Fruit fly (Drosophila melanogaster): ENCODE data around the gene CG7800.

Gene CG7800

DNA sequence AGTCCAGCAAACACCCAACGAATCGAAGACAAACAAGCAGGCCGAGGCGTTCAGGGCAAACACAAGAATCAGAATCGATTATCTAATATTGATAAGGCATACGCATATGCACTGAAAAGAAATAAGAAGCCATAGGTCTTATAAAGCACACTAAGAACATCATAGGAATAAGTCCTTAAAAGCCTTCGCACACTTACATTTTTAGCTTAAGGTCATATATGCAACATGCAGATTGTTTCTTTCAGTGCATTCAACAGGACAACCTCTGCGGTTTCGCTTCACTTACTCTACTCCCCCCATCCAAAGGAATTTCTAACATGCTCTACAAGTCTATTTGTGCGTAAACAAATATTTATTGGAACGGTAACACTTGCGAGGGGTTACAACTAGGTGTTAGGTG is 5.2 kb upstream of the CG7800 start (continued):
- TF ChIP-seq CG6854 (GFP tag; optimal IDR thresholded peaks at IDR 0.05) (no peak), Fer1 (GFP tag; optimal IDR thresholded peaks at IDR 0.05) (no peak), chinmo (GFP tag; IDR thresholded peaks at IDR 0.05; ENCODE audit: partially characterized antibody) (no peak), tll (GFP tag; optimal IDR thresholded peaks at IDR 0.05) (peak in 1 of 2 experiments; percentile 66), CG13296 (GFP tag; optimal IDR thresholded peaks at IDR 0.05) (no peak), CG11560 (tag; IDR thresholded peaks at IDR 0.05) (no peak), CG14710 (tag; optimal IDR thresholded peaks at IDR 0.05) (peak; percentile 73), CG12744 (GFP tag; optimal IDR thresholded peaks at IDR 0.05) (no peak), CG9797 (GFP tag; optimal IDR thresholded peaks at IDR 0.05) (no peak), Mes4 (GFP tag; optimal IDR thresholded peaks at IDR 0.05) (peak; percentile 62), mld (GFP tag; IDR thresholded peaks at IDR 0.05; ENCODE audit: partially characterized antibody) (no peak), sens (GFP tag) (peak; percentile 96), CG9609 (GFP tag; optimal IDR thresholded peaks at IDR 0.05) (peak; percentile 38), ara (GFP tag; IDR thresholded peaks at IDR 0.05) (peak; percentile 88), abd-A (tag; optimal IDR thresholded peaks at IDR 0.05) (no peak), CG10209 (GFP tag; optimal IDR thresholded peaks at IDR 0.05) (peak; percentile 74), CG16863 (GFP tag; optimal IDR thresholded peaks at IDR 0.05) (peak; percentile 70), H15 (GFP tag; IDR thresholded peaks at IDR 0.05) (peak; percentile 28; the same call in 1 of the 3 replicates), CoRest (tag; optimal IDR thresholded peaks at IDR 0.05) (peak; percentile 70), h (optimal IDR thresholded peaks at IDR 0.05) (no peak), slp2 (GFP tag; optimal IDR thresholded peaks at IDR 0.05) (peak; percentile 41), Doc2 (GFP tag; IDR thresholded peaks at IDR 0.05) (no peak), CG10979 (tag; optimal IDR thresholded peaks at IDR 0.05) (peak; percentile 79), CG4424 (GFP tag; optimal IDR thresholded peaks at IDR 0.05) (peak; percentile 51), pan (optimal IDR thresholded peaks at IDR 0.05) (no peak), pan (GFP tag; optimal IDR thresholded peaks at IDR 0.05 in 1 of 2, IDR thresholded peaks at IDR 0.05 in 1 of 2) (peak in 1 of 2 experiments; percentile 67), Dad (GFP tag; optimal IDR thresholded peaks at IDR 0.05) (no peak), CG7786 (GFP tag; optimal IDR thresholded peaks at IDR 0.05) (peak; percentile 51), CkIIα-i1 (GFP tag; IDR thresholded peaks at IDR 0.05) (no peak), pzg (GFP tag; optimal IDR thresholded peaks at IDR 0.05) (no peak), CG32532 (GFP tag; IDR thresholded peaks at IDR 0.05) (peak; percentile 40; the same call in 1 of the 2 replicates), crol (GFP tag; IDR thresholded peaks at IDR 0.05) (peak; percentile 49), CG6689 (GFP tag; IDR thresholded peaks at IDR 0.05) (0 out of 2 replicates have a peak, but pooled peaks have one; percentile 33), al (GFP tag; IDR thresholded peaks at IDR 0.05) (no peak), Vsx1 (GFP tag; optimal IDR thresholded peaks at IDR 0.05) (peak; percentile 55), CG11695 (GFP tag; IDR thresholded peaks at IDR 0.05) (peak; percentile 38; the same call in 1 of the 3 replicates), Six4 (GFP tag; optimal IDR thresholded peaks at IDR 0.05) (no peak), Neu2 (GFP tag; optimal IDR thresholded peaks at IDR 0.05; ENCODE audit: borderline replicate concordance) (no peak), Med (GFP tag) (peak; percentile 91), CG12391 (tag; optimal IDR thresholded peaks at IDR 0.05) (peak; percentile 68), CG4617 (GFP tag; optimal IDR thresholded peaks at IDR 0.05; ENCODE audit: borderline replicate concordance) (peak; percentile 8), eyg (GFP tag; optimal IDR thresholded peaks at IDR 0.05) (no peak), Lhr (GFP tag; optimal IDR thresholded peaks at IDR 0.05) (peak; percentile 10), CG6765 (GFP tag; optimal IDR thresholded peaks at IDR 0.05) (no peak), CG2889 (GFP tag; IDR thresholded peaks at IDR 0.05) (peak; percentile 58; the same call in 1 of the 3 replicates), TFAM (GFP tag; optimal IDR thresholded peaks at IDR 0.05) (peak; percentile 54), Deaf1 (tag; optimal IDR thresholded peaks at IDR 0.05) (peak; percentile 26), CG17912 (GFP tag; optimal IDR thresholded peaks at IDR 0.05) (no peak), BtbVII (GFP tag; optimal IDR thresholded peaks at IDR 0.05) (peak; percentile 2), MTF-1 (GFP tag; optimal IDR thresholded peaks at IDR 0.05; ENCODE audit: borderline replicate concordance) (no peak), Dip3 (GFP tag; optimal IDR thresholded peaks at IDR 0.05) (no peak)

Measured in whole organism, embryonic.